Fruit fly (Drosophila melanogaster) whole organism, embryonic: ENCODE data around the gene Argl.

Source experiments
- C15 ChIP-seq: fragments of 200-800 bp; sonication (Bioruptor generic); IDR thresholded peaks from 3 replicates; pipeline ENCODE4 v1.3.6; 2022; ENCODE audit warnings: missing biosample characterization, missing genetic modification characterization
- CG13624 ChIP-seq: fragments of 200-800 bp; sonication (Bioruptor generic); optimal IDR thresholded peaks from 2 replicates; lab custom pipeline; 2016; ENCODE audit warnings: missing biosample characterization, missing genetic modification characterization
- CG2120 ChIP-seq: fragments of 200-800 bp; sonication (Bioruptor generic); optimal IDR thresholded peaks from 3 replicates; lab custom pipeline; 2016; ENCODE audit warnings: missing biosample characterization, missing genetic modification characterization
- CG30020 ChIP-seq: fragments of 200-800 bp; optimal IDR thresholded peaks from 2 replicates; lab custom pipeline; 2019; ENCODE audit warnings: missing biosample characterization, mild to moderate bottlenecking, missing genetic modification characterization, moderate library complexity
- CG3065 ChIP-seq: fragments of 200-800 bp; sonication (Bioruptor generic); optimal IDR thresholded peaks from 2 replicates; lab custom pipeline; 2016; ENCODE audit warnings: missing biosample characterization, missing genetic modification characterization
- CG31441 ChIP-seq: fragments of 200-800 bp; sonication (Bioruptor generic); IDR thresholded peaks from 2 replicates; pipeline ENCODE4 v1.3.6; 2022; ENCODE audit warnings: missing biosample characterization, missing genetic modification characterization
- CG3281 ChIP-seq: fragments of 200-800 bp; sonication (Bioruptor generic); optimal IDR thresholded peaks from 3 replicates; lab custom pipeline; 2017; ENCODE audit warnings: missing biosample characterization, mild to moderate bottlenecking, missing genetic modification characterization
- CG3847 ChIP-seq: fragments of 200-800 bp; sonication (Bioruptor generic); IDR thresholded peaks from 2 replicates; pipeline ENCODE4 v1.3.6; 2022; ENCODE audit warnings: missing biosample characterization, missing genetic modification characterization
- CG42726 ChIP-seq: fragments of 200-800 bp; sonication (Bioruptor generic); IDR thresholded peaks from 2 replicates; pipeline ENCODE4 v1.3.6; 2022; ENCODE audit warnings: missing biosample characterization, missing genetic modification characterization; ENCODE audit not compliant: partially characterized antibody
- CG4360 ChIP-seq: fragments of 200-800 bp; sonication (Bioruptor generic); IDR thresholded peaks from 2 replicates; pipeline ENCODE4 v1.3.6; 2022; ENCODE audit warnings: missing biosample characterization, missing genetic modification characterization
- CG4404 ChIP-seq: fragments of 200-800 bp; sonication (Bioruptor generic); IDR thresholded peaks from 2 replicates; pipeline ENCODE4 v1.3.6; 2022; ENCODE audit warnings: missing biosample characterization, missing genetic modification characterization
- CG6272 ChIP-seq: fragments of 200-800 bp; sonication (Bioruptor generic); IDR thresholded peaks from 2 replicates; pipeline ENCODE4 v1.3.6; 2022; ENCODE audit warnings: missing biosample characterization, missing genetic modification characterization
- CG6654 ChIP-seq: fragments of 200-800 bp; sonication (Bioruptor generic); optimal IDR thresholded peaks from 2 replicates; lab custom pipeline; 2017; ENCODE audit warnings: missing biosample characterization, mild to moderate bottlenecking, missing genetic modification characterization
- CG6689 ChIP-seq: fragments of 200-800 bp; sonication (Bioruptor generic); IDR thresholded peaks from 2 replicates; pipeline ENCODE4 v1.3.6; 2022; ENCODE audit warnings: missing biosample characterization, missing genetic modification characterization
- CG7839 ChIP-seq: fragments of 200-800 bp; sonication (Bioruptor generic); optimal IDR thresholded peaks from 3 replicates; lab custom pipeline; 2018; ENCODE audit warnings: missing biosample characterization, mild to moderate bottlenecking, missing genetic modification characterization, moderate library complexity
- CG8924 ChIP-seq: fragments of 200-800 bp; optimal IDR thresholded peaks from 3 replicates; lab custom pipeline; 2019; ENCODE audit warnings: missing biosample characterization, mild to moderate bottlenecking, missing genetic modification characterization, moderate library complexity
- CG9727 ChIP-seq: fragments of 200-800 bp; sonication (Bioruptor generic); optimal IDR thresholded peaks from 3 replicates; lab custom pipeline; 2017; ENCODE audit warnings: missing biosample characterization, mild to moderate bottlenecking, missing genetic modification characterization
- CG9876 ChIP-seq: fragments of 200-800 bp; sonication (Bioruptor generic); optimal IDR thresholded peaks from 2 replicates; lab custom pipeline; 2016; ENCODE audit warnings: missing biosample characterization, missing genetic modification characterization
- D19B ChIP-seq: fragments of 200-800 bp; sonication (Bioruptor generic); optimal IDR thresholded peaks from 2 replicates; lab custom pipeline; 2017; ENCODE audit warnings: missing biosample characterization, mild to moderate bottlenecking, missing genetic modification characterization
- ERR ChIP-seq: fragments of 200-800 bp; sonication (Bioruptor generic); optimal IDR thresholded peaks from 2 replicates; lab custom pipeline; 2016; ENCODE audit warnings: missing biosample characterization, missing genetic modification characterization
- Fer1 ChIP-seq: fragments of 200-800 bp; sonication (Bioruptor generic); optimal IDR thresholded peaks from 2 replicates; lab custom pipeline; 2017; ENCODE audit warnings: missing biosample characterization, mild to moderate bottlenecking, missing genetic modification characterization
- HLH54F ChIP-seq: fragments of 200-800 bp; sonication (Bioruptor generic); optimal IDR thresholded peaks from 3 replicates; lab custom pipeline; 2016; ENCODE audit warnings: missing biosample characterization, missing genetic modification characterization
- Meics ChIP-seq: fragments of 200-800 bp; sonication (Bioruptor generic); optimal IDR thresholded peaks from 2 replicates; lab custom pipeline; 2017; ENCODE audit warnings: missing biosample characterization, mild to moderate bottlenecking, missing genetic modification characterization
- Neu2 ChIP-seq: fragments of 200-800 bp; sonication (Bioruptor generic); optimal IDR thresholded peaks from 3 replicates; lab custom pipeline; 2016; ENCODE audit warnings: missing biosample characterization, missing genetic modification characterization, borderline replicate concordance
- Nf-YC ChIP-seq: fragments of 200-800 bp; optimal IDR thresholded peaks from 3 replicates; lab custom pipeline; 2019; ENCODE audit warnings: missing biosample characterization, mild to moderate bottlenecking, missing genetic modification characterization, moderate library complexity
- Ptx1 ChIP-seq: fragments of 200-800 bp; sonication (Bioruptor generic); IDR thresholded peaks from 2 replicates; pipeline ENCODE4 v1.3.6; 2022; ENCODE audit warnings: missing biosample characterization, missing genetic modification characterization
- abd-A ChIP-seq: fragments of 200-800 bp; sonication (Bioruptor generic); optimal IDR thresholded peaks from 3 replicates; lab custom pipeline; 2019; ENCODE audit warnings: missing biosample characterization, mild to moderate bottlenecking, missing genetic modification characterization, moderate library complexity
- bowl ChIP-seq: fragments of 200-800 bp; sonication (Bioruptor generic); IDR thresholded peaks from 2 replicates; pipeline ENCODE4 v1.3.6; 2022; ENCODE audit warnings: missing biosample characterization, missing genetic modification characterization
- bsh ChIP-seq, 2 experiments: fragments of 200-800 bp; sonication (Bioruptor generic); optimal IDR thresholded peaks; 2 replicates each; lab custom pipeline; 2017 to 2018; ENCODE audit warnings: mild to moderate bottlenecking in 2 of 2, missing biosample characterization in 2 of 2, missing genetic modification characterization in 2 of 2, moderate library complexity in 1 of 2
- chif ChIP-seq, 2 experiments: fragments of 200-800 bp; sonication (Bioruptor generic); optimal IDR thresholded peaks; 3 replicates each; lab custom pipeline; 2016; ENCODE audit warnings: missing biosample characterization in 2 of 2, missing genetic modification characterization in 2 of 2
- chn ChIP-seq: fragments of 200-800 bp; sonication (Bioruptor generic); optimal IDR thresholded peaks from 2 replicates; lab custom pipeline; 2016; ENCODE audit warnings: missing biosample characterization, missing genetic modification characterization
- crol ChIP-seq: fragments of 200-800 bp; sonication (Bioruptor generic); IDR thresholded peaks from 2 replicates; pipeline ENCODE4 v1.3.6; 2022; ENCODE audit warnings: missing biosample characterization, missing genetic modification characterization
- dm ChIP-seq: fragments of 200-800 bp; sonication (Bioruptor generic); optimal IDR thresholded peaks from 3 replicates; lab custom pipeline; 2016; ENCODE audit warnings: missing biosample characterization, missing genetic modification characterization
- dpn ChIP-seq, 2 experiments: fragments of 200-800 bp; sonication (Bioruptor generic); optimal IDR thresholded peaks; 3 replicates each; lab custom pipeline; 2016; ENCODE audit warnings: missing biosample characterization in 2 of 2, missing genetic modification characterization in 2 of 2
- gce ChIP-seq: fragments of 200-800 bp; sonication (Bioruptor generic); IDR thresholded peaks from 3 replicates; pipeline ENCODE4 v1.3.6; 2022; ENCODE audit warnings: missing biosample characterization, missing genetic modification characterization
- jigr1 ChIP-seq: fragments of 200-800 bp; sonication (Bioruptor generic); IDR thresholded peaks from 3 replicates; pipeline ENCODE4 v1.3.6; 2022; ENCODE audit warnings: missing biosample characterization, missing genetic modification characterization
- knrl ChIP-seq: fragments of 200-800 bp; sonication (Bioruptor generic); IDR thresholded peaks from 3 replicates; pipeline ENCODE4 v1.3.6; 2022; ENCODE audit warnings: missing biosample characterization, missing genetic modification characterization; ENCODE audit not compliant: partially characterized antibody
- lbe ChIP-seq: fragments of 200-800 bp; sonication (Bioruptor generic); optimal IDR thresholded peaks from 2 replicates; lab custom pipeline; 2016; ENCODE audit warnings: missing biosample characterization, mild to moderate bottlenecking, missing genetic modification characterization
- onecut ChIP-seq: fragments of 200-800 bp; sonication (Bioruptor generic); IDR thresholded peaks from 2 replicates; pipeline ENCODE4 v1.3.6; 2022; ENCODE audit warnings: missing biosample characterization, missing genetic modification characterization
- pan ChIP-seq, 4 experiments: fragments of >200 bp in 3 of 4; fragments of 200-800 bp in 1 of 4; sonication (Bioruptor generic) in 1 of 4; optimal IDR thresholded peaks in 3 of 4; IDR thresholded peaks in 1 of 4; 2 replicates each; pipeline versions ENCODE4 v1.3.6 to Lab custom; 2017 to 2022; ENCODE audit warnings: missing biosample characterization in 2 of 4, missing genetic modification characterization in 2 of 4, mixed read lengths in 1 of 4
- pfk ChIP-seq: fragments of 200-800 bp; sonication (Bioruptor generic); optimal IDR thresholded peaks from 2 replicates; lab custom pipeline; 2018; ENCODE audit warnings: missing biosample characterization, mild to moderate bottlenecking, missing genetic modification characterization, moderate library complexity
- prd ChIP-seq, 3 experiments: fragments of >200 bp in 2 of 3; fragments of 200-800 bp in 1 of 3; sonication (Bioruptor generic) in 1 of 3; optimal IDR thresholded peaks in 2 of 3; IDR thresholded peaks in 1 of 3; 2 replicates in 2 of 3; 3 replicates in 1 of 3; pipeline versions ENCODE4 v1.3.6 to Lab custom; 2017 to 2022; ENCODE audit warnings: missing biosample characterization in 1 of 3, missing genetic modification characterization in 1 of 3
- pum ChIP-seq: fragments of 200-800 bp; sonication (Bioruptor generic); optimal IDR thresholded peaks from 2 replicates; lab custom pipeline; 2016; ENCODE audit warnings: missing biosample characterization, missing genetic modification characterization
- ranshi ChIP-seq: fragments of 200-800 bp; sonication (Bioruptor generic); IDR thresholded peaks from 2 replicates; pipeline ENCODE4 v1.3.6; 2022; ENCODE audit warnings: missing biosample characterization, missing genetic modification characterization
- so ChIP-seq: fragments of 200-800 bp; sonication (Bioruptor generic); IDR thresholded peaks from 3 replicates; pipeline ENCODE4 v1.3.6; 2022; ENCODE audit warnings: missing biosample characterization, missing genetic modification characterization
- tgo ChIP-seq: fragments of 200-800 bp; sonication (Bioruptor generic); IDR thresholded peaks from 3 replicates; pipeline ENCODE4 v1.3.6; 2022; ENCODE audit warnings: missing biosample characterization, missing genetic modification characterization
- wek ChIP-seq: fragments of 200-800 bp; sonication (Bioruptor generic); optimal IDR thresholded peaks from 3 replicates; lab custom pipeline; 2018; ENCODE audit warnings: missing biosample characterization, mild to moderate bottlenecking, missing genetic modification characterization, moderate library complexity
- zen ChIP-seq: fragments of 200-800 bp; sonication (Bioruptor generic); optimal IDR thresholded peaks from 3 replicates; lab custom pipeline; 2018; ENCODE audit warnings: missing biosample characterization, mild to moderate bottlenecking, missing genetic modification characterization, moderate library complexity
- zfh2 ChIP-seq: fragments of 200-800 bp; sonication (Bioruptor generic); optimal IDR thresholded peaks from 2 replicates; lab custom pipeline; 2016; ENCODE audit warnings: missing biosample characterization, missing genetic modification characterization

Argl gene

DNA sequence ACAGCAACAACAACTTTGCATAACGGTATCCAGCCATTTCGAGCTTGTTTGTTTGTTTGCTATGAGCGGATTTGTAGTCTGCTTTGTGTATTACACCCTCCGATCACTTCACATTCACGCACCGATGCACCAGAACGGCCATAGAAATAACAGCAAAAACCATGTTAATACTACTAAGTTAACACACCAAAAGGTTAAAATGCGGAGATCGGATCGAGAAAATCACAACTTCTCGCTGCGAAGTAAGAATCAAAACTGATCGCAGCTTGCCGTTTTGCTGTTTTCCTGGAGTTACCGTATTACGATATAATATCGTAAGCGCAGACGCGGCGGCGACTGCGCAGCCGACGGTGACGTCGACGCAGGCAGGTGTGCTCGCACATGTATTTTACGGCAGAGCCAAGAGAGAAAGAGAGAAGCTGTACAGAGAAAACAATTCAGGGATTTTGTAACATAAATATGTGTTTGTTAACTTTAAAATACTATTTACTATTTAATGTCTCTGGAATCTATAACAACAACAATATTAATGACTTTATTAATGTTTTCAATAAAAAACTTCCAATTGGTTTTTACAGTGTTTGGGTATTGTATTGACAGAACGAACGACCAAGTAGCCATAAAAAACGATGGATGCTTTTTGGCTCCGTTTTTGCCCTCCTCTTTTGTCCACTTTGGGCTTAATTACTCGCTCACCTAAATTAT lies 42.9 kb upstream of the Argl start, which contains the start of gene CG13101 (continued):
- peak; percentile 72 for TF ChIP-seq CG3065 (GFP tag; lab: Kevin White, UChicago)
- peak; percentile 24 for TF ChIP-seq abd-A (tag; lab: Kevin White, UChicago)
- TF ChIP-seq bowl, result peak; percentile 86
- peak; percentile 95 for TF ChIP-seq CG7839 (tag; lab: Kevin White, UChicago)
- TF ChIP-seq gce (GFP tag; lab: Robert Waterston, UW), result peak; percentile 93
- TF ChIP-seq CG6654 (GFP tag; lab: Kevin White, UChicago), result peak; percentile 20
- peak; percentile 94 for TF ChIP-seq CG3847 (GFP tag; lab: Robert Waterston, UW)
- TF ChIP-seq zen (tag; lab: Kevin White, UChicago), result peak; percentile 89
- TF ChIP-seq CG2120 (GFP tag; lab: Kevin White, UChicago), result peak; percentile 93
- TF ChIP-seq onecut (GFP tag; lab: Robert Waterston, UW), result peak; percentile 81
- TF ChIP-seq CG4360, result peak; percentile 62
- peak; percentile 27 for TF ChIP-seq CG9876
- TF ChIP-seq C15 (GFP tag; lab: Robert Waterston, UW), result peak; percentile 84
- TF ChIP-seq ranshi (GFP tag; lab: Robert Waterston, UW), result peak; percentile 94
- TF ChIP-seq zfh2 (GFP tag; lab: Kevin White, UChicago), result peak; percentile 66
- TF ChIP-seq pum (GFP tag; lab: Kevin White, UChicago), result peak; percentile 85
- peak; percentile 78 for TF ChIP-seq HLH54F (GFP tag; lab: Kevin White, UChicago)
- peak; percentile 88 for TF ChIP-seq CG13624
- peak; percentile 94 for TF ChIP-seq lbe (GFP tag; lab: Kevin White, UChicago)
- peak; percentile 95 for TF ChIP-seq CG9727 (GFP tag; lab: Kevin White, UChicago)
- TF ChIP-seq D19B, result peak; percentile 77
- peak; percentile 71 for TF ChIP-seq Nf-YC (tag; lab: Kevin White, UChicago)
- peak; percentile 72 for TF ChIP-seq crol
- no peak for TF ChIP-seq wek (GFP tag; lab: Kevin White, UChicago)
- TF ChIP-seq Neu2 (GFP tag; lab: Kevin White, UChicago), result no peak
- TF ChIP-seq CG42726 (GFP tag; lab: Robert Waterston, UW), result no peak
- TF ChIP-seq chif (GFP tag; optimal IDR thresholded peaks at IDR 0.05; lab: Kevin White, UChicago), result peak; percentile 80 to 86
- TF ChIP-seq tgo (GFP tag; lab: Robert Waterston, UW), result peak; percentile 96
- TF ChIP-seq CG6689 (GFP tag; lab: Robert Waterston, UW), result peak; percentile 94
- TF ChIP-seq CG30020 (tag; lab: Kevin White, UChicago), result peak; percentile 61
- peak; percentile 95 for TF ChIP-seq so (GFP tag; lab: Robert Waterston, UW)
- no peak for TF ChIP-seq prd (optimal IDR thresholded peaks at IDR 0.05; lab: Kevin White, UChicago)
- TF ChIP-seq prd (GFP tag; IDR thresholded peaks at IDR 0.05; lab: Robert Waterston, UW), result peak; percentile 94
- TF ChIP-seq CG3281 (GFP tag; lab: Kevin White, UChicago), result peak; percentile 90
- TF ChIP-seq Ptx1 (GFP tag; lab: Robert Waterston, UW), result peak; percentile 95
- TF ChIP-seq pfk, result no peak
- peak; percentile 97 for TF ChIP-seq CG31441 (GFP tag; lab: Robert Waterston, UW)
- TF ChIP-seq dm, result peak; percentile 50
- TF ChIP-seq dpn (GFP tag; optimal IDR thresholded peaks at IDR 0.05; lab: Kevin White, UChicago), result peak; percentile 86 to 91
- TF ChIP-seq Meics (GFP tag; lab: Kevin White, UChicago), result peak; percentile 93
- TF ChIP-seq knrl (GFP tag; lab: Robert Waterston, UW), result no peak
- TF ChIP-seq bsh (GFP tag; optimal IDR thresholded peaks at IDR 0.05; lab: Kevin White, UChicago), result peak; percentile 81 to 96
- TF ChIP-seq CG6272 (GFP tag; lab: Robert Waterston, UW), result no peak; the same call in none of the 2 replicates
- no peak for TF ChIP-seq pan (optimal IDR thresholded peaks at IDR 0.05; lab: Kevin White, UChicago)
- TF ChIP-seq pan (GFP tag; optimal IDR thresholded peaks at IDR 0.05 in 1 of 2, IDR thresholded peaks at IDR 0.05 in 1 of 2), result peak in 1 of 2 experiments; percentile 98
- peak; percentile 94 for TF ChIP-seq Fer1
- TF ChIP-seq ERR (GFP tag; lab: Kevin White, UChicago), result peak; percentile 74
- peak; percentile 83 for TF ChIP-seq chn (GFP tag; lab: Kevin White, UChicago)
- TF ChIP-seq CG4404 (GFP tag; lab: Robert Waterston, UW), result peak; percentile 84
- TF ChIP-seq jigr1 (GFP tag; lab: Robert Waterston, UW), result peak; percentile 77
- TF ChIP-seq CG8924 (tag; lab: Kevin White, UChicago), result peak; percentile 95
